Worm (Caenorhabditis elegans) whole organism, midembryonic: ENCODE results near the gene F54E2.2.

Experiments
- T22C8.4 ChIP-seq: fragments of 200-800 bp; sonication (Bioruptor generic); IDR thresholded peaks from 2 replicates; pipeline ENCODE4 v1.3.6; 2022; ENCODE audit warnings: missing genetic modification characterization, missing compliant biosample characterization
- cog-1 ChIP-seq: sonication (generic microtip); optimal IDR thresholded peaks from 2 replicates; lab custom pipeline; 2016; ENCODE audit warnings: missing genetic modification characterization, missing compliant biosample characterization
- flt-1 ChIP-seq: fragments of 200-800 bp; sonication (Bioruptor generic); IDR thresholded peaks from 2 replicates; pipeline ENCODE4 v1.3.6; 2022; ENCODE audit warnings: missing genetic modification characterization, missing compliant biosample characterization
- klf-2 ChIP-seq: fragments of 200-800 bp; sonication (Bioruptor generic); conservative IDR thresholded peaks from 2 replicates; pipeline ENCODE4 v1.3.6; 2022; ENCODE audit warnings: missing genetic modification reagents, missing genetic modification characterization, missing compliant biosample characterization
- med-1 ChIP-seq: sonication (generic microtip); optimal IDR thresholded peaks from 2 replicates; lab custom pipeline; 2017; ENCODE audit warnings: missing genetic modification characterization, mild to moderate bottlenecking, missing compliant biosample characterization, antibody characterized with exemption, missing genetic modification reagents; ENCODE audit not compliant: insufficient read depth
- ref-1 ChIP-seq: fragments of 200-800 bp; sonication (Bioruptor generic); conservative IDR thresholded peaks from 2 replicates; pipeline ENCODE4 v1.3.6; 2022; ENCODE audit warnings: missing genetic modification reagents, missing genetic modification characterization, missing compliant biosample characterization
- tab-1 ChIP-seq: fragments of 200-800 bp; sonication (Bioruptor generic); IDR thresholded peaks from 2 replicates; pipeline ENCODE4 v1.3.6; 2022; ENCODE audit warnings: missing genetic modification characterization, missing compliant biosample characterization
- ztf-23 ChIP-seq: fragments of 200-800 bp; sonication (Bioruptor generic); IDR thresholded peaks from 2 replicates; pipeline ENCODE4 v1.3.6; 2022; ENCODE audit warnings: missing genetic modification reagents, missing genetic modification characterization, missing compliant biosample characterization
- ztf-29 ChIP-seq: fragments of 200-800 bp; sonication (Bioruptor generic); IDR thresholded peaks from 2 replicates; pipeline ENCODE4 v1.3.6; 2022; ENCODE audit warnings: missing genetic modification reagents, missing genetic modification characterization, missing compliant biosample characterization

F54E2.2 gene

DNA sequence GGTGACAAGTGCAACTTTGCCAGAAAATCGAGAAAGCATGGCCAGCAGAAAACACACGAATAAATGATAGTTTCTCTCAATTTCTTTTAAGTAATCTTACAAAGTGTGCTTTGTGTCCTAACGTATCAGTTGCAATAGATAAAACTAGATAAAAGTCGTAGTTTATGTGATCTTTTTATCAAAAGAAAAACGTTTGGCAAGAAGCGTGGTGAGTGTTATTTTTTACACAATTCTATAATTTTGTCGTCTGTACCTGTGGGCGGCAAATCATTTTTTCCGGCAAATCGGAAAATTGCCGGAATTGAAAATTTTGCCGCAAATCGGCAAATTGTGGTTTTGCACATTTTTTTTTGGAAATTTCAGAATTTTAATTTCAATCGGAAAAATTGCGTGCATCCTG, 28.6 kb upstream of the F54E2.2 start, which contains the start of gene R05D8.9:
R05D8.9 (minus strand) TSS at position 101 of the 400 bp plus-strand sequence.
- TF ChIP-seq T22C8.4 (GFP tag; lab: Robert Waterston, UW) (no peak), ztf-23 (GFP tag; lab: Robert Waterston, UW) (no peak), tab-1 (GFP tag; lab: Robert Waterston, UW) (no peak), ref-1 (GFP tag; lab: Robert Waterston, UW) (no peak), cog-1 (tag; lab: Kevin White, UChicago) (no peak), ztf-29 (no peak), flt-1 (GFP tag; lab: Robert Waterston, UW) (no peak), klf-2 (GFP tag; lab: Robert Waterston, UW) (no peak), med-1 (GFP tag; lab: Kevin White, UChicago) (no peak)

ce11 chrV:2769754-2770153, 26.3 kb upstream of the F54E2.2 start, which contains the start of gene dhs-15:
TSS of gene dhs-15 (minus strand) at chrV:2769854.
- no peak for TF ChIP-seq tab-1 (GFP tag; lab: Robert Waterston, UW)

DNA sequence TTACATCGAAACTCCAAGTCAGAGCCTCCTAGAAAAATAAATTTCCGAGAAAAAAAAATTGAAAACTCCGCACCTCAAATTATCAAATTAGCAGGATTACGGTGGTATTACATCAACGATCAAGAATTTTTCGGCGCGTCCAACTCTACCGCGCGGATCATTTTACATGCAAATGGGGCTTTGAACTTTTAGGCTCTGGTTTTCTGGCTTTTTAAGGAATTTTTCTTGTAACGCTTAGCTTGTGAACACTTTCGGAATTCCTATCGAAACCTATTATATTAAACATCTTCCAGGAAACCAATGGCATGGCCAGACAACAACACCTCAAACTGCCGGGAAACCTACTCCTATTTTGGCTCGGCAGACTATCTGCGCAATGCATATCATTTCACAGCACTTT, 24.5 kb upstream of the F54E2.2 start, which contains the start of gene srh-56:
srh-56 (plus strand) TSS at position 301 of the 400 bp plus-strand sequence.
- TF ChIP-seq flt-1 (GFP tag; lab: Robert Waterston, UW) (no peak), cog-1 (tag; lab: Kevin White, UChicago) (no peak), tab-1 (GFP tag; lab: Robert Waterston, UW) (no peak), ref-1 (GFP tag; lab: Robert Waterston, UW) (no peak), T22C8.4 (GFP tag; lab: Robert Waterston, UW) (no peak), klf-2 (GFP tag; lab: Robert Waterston, UW) (no peak), med-1 (GFP tag; lab: Kevin White, UChicago) (no peak), ztf-23 (GFP tag; lab: Robert Waterston, UW) (no peak), ztf-29 (no peak)

DNA sequence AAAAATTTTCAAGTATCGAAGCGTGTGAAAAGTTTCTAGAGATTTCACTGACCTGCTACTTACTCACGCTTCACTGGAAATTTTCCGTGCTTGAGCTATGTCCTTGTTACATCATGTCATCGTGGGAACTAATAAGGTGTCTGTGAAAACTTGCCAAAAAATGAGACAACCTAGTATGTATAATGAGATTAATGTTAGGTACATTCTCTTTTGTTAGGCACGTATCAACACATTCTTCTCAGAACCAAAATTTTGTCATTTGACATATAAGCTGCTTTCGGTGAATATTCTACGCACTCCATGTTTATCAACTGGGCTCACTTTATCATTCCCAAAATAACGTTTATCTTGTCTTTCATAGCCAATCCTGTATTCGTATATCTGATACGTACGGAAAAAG, 22.1 kb upstream of the F54E2.2 start, which contains the start of gene srj-18:
srj-18 (plus strand) TSS at position 301 of the 400 bp plus-strand sequence.
- no peak for TF ChIP-seq flt-1 (GFP tag; lab: Robert Waterston, UW)
- TF ChIP-seq ref-1 (GFP tag; lab: Robert Waterston, UW), result no peak
- no peak for TF ChIP-seq ztf-29
- no peak for TF ChIP-seq klf-2 (GFP tag; lab: Robert Waterston, UW)
- no peak for TF ChIP-seq tab-1 (GFP tag; lab: Robert Waterston, UW)
- no peak for TF ChIP-seq med-1 (GFP tag; lab: Kevin White, UChicago)
- TF ChIP-seq cog-1 (tag; lab: Kevin White, UChicago), result no peak
- TF ChIP-seq ztf-23 (GFP tag; lab: Robert Waterston, UW), result no peak
- TF ChIP-seq T22C8.4 (GFP tag; lab: Robert Waterston, UW), result no peak

DNA sequence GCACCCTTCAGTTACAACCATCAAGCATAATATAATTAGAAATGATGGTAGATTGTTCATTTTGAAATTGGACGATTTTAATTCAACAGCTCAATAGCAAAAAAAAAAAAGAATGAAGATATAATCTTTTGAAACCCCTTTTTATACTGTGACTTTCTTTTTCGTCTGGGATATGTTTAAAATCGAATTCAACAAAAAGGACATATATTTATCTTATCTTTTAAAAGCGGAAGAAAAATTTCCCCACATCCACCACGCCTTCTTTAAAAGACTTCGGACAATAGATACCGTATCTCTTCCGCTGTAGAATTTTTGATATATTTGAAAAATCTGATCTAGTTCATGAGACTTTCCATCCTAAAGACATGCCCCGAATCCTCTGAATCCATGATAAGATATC, 15.3 kb upstream of the F54E2.2 start, which contains the start of gene R05D8.11:
R05D8.11 (minus strand) TSS at position 101 of the 400 bp plus-strand sequence.
- TF ChIP-seq ztf-29 (no peak), T22C8.4 (GFP tag; lab: Robert Waterston, UW) (no peak), tab-1 (GFP tag; lab: Robert Waterston, UW) (no peak), med-1 (GFP tag; lab: Kevin White, UChicago) (no peak), klf-2 (GFP tag; lab: Robert Waterston, UW) (no peak), flt-1 (GFP tag; lab: Robert Waterston, UW) (no peak), ref-1 (GFP tag; lab: Robert Waterston, UW) (no peak), cog-1 (tag; lab: Kevin White, UChicago) (no peak), ztf-23 (GFP tag; lab: Robert Waterston, UW) (no peak)

DNA sequence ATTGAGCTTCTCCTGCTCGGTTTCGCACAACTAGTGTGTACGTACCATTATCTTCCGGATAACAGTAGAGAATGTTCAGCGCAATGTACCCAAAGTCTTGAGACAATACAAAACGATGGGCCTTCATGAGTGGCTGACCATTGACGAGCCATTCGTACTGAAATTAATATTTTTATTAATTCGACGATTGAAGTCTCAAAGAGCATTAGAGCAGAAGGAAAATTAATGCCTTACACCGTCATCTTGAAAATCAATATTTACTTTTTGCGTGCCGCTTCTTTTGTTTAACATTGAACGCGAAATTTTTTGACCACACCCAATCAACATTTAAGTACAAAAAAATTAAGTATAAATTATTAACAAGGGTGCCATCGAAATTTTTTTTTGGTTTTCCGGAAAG, 3.1 kb upstream of the F54E2.2 start:
- no peak for TF ChIP-seq klf-2 (GFP tag; lab: Robert Waterston, UW)
- no peak for TF ChIP-seq T22C8.4 (GFP tag; lab: Robert Waterston, UW)
- TF ChIP-seq tab-1 (GFP tag; lab: Robert Waterston, UW), result no peak
- TF ChIP-seq flt-1 (GFP tag; lab: Robert Waterston, UW), result no peak
- TF ChIP-seq ztf-29, result no peak
- TF ChIP-seq med-1 (GFP tag; lab: Kevin White, UChicago), result no peak
- TF ChIP-seq cog-1 (tag; lab: Kevin White, UChicago), result no peak
- no peak for TF ChIP-seq ref-1 (GFP tag; lab: Robert Waterston, UW)
- no peak for TF ChIP-seq ztf-23 (GFP tag; lab: Robert Waterston, UW)

DNA sequence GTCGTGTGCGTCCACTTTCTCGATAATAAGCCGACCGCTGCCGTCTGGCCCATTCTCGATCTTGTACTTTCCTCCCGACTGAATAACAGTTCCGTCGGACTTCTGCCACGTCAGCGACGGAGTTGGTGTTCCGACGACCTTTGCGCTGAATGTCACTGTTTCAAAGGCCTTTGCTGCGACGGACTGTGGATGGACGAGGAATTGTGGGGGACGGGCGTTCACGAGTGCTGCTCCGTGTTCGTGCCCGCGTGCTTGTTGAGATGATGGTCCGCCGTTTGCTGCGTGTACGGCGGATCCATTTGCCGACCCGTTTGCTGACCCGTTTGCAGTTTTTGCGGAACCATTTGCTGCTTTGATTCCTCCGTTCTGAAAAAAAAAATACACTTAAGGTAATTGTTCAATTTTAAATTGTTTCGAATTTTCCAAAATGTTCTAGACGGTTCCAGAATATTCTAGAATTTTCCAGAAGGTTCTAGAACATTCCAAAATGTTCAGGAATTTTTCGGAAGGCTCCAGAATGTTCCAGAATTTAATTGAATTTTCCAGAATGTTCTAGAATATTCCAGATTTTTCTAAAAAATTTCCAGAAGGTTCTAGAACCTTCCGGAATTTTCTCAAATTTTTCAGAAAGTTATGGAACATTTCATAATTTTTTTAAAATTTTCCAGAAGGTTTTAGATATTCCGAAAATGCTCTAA, 3.2 kb downstream of the F54E2.2 start:
- TF ChIP-seq tab-1 (GFP tag; lab: Robert Waterston, UW), result no peak
- no peak for TF ChIP-seq ref-1 (GFP tag; lab: Robert Waterston, UW)
- TF ChIP-seq med-1 (GFP tag; lab: Kevin White, UChicago), result no peak
- no peak for TF ChIP-seq klf-2 (GFP tag; lab: Robert Waterston, UW)
- no peak for TF ChIP-seq flt-1 (GFP tag; lab: Robert Waterston, UW)
- TF ChIP-seq ztf-29, result no peak
- no peak for TF ChIP-seq T22C8.4 (GFP tag; lab: Robert Waterston, UW)
- TF ChIP-seq cog-1 (tag; lab: Kevin White, UChicago), result no peak
- TF ChIP-seq ztf-23 (GFP tag; lab: Robert Waterston, UW), result no peak

- TF ChIP-seq ztf-29 (no peak), ref-1 (GFP tag; lab: Robert Waterston, UW) (no peak), tab-1 (GFP tag; lab: Robert Waterston, UW) (no peak), T22C8.4 (GFP tag; lab: Robert Waterston, UW) (no peak), klf-2 (GFP tag; lab: Robert Waterston, UW) (no peak), ztf-23 (GFP tag; lab: Robert Waterston, UW) (no peak), med-1 (GFP tag; lab: Kevin White, UChicago) (no peak)
Observed at ce11 chrV:2800676-2801075, 4.6 kb downstream of the F54E2.2 start.

ce11 chrV:2801955-2802354, 5.9 kb downstream of the F54E2.2 start:
- TF ChIP-seq tab-1 (GFP tag; lab: Robert Waterston, UW), result no peak
